Worm (Caenorhabditis elegans): Measurements from ENCODE around the gene unc-132.

DNA sequence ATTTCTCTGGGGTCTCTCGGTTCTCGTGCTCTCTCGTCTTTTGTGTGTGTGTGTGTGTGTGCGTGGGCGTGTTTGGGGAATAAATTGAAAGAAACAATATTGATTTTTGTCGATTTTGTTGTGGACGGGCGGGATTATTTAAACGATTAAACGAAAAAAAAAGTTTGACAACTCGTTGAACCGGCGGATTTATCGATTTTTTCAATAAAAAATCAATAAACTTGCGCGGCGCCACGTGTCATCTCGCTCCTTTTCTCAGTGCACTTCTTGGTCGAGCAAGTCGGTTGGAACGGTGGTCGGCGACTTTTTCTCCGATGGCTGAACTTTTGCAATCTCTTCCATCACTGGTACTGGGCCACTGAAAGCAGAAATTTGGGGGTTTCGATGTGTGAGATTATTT lies 26.0 kb downstream of the unc-132 start:
- no peak for TF ChIP-seq ztf-23 (GFP tag; IDR thresholded peaks at IDR 0.05)
- no peak for TF ChIP-seq klf-2 (GFP tag; conservative IDR thresholded peaks at IDR 0.05)
- TF ChIP-seq flt-1 (GFP tag; IDR thresholded peaks at IDR 0.05), result no peak
- no peak for TF ChIP-seq ref-1 (GFP tag; conservative IDR thresholded peaks at IDR 0.05)
- no peak for TF ChIP-seq med-1 (GFP tag; optimal IDR thresholded peaks at IDR 0.05; ENCODE audit: insufficient read depth)
- no peak for TF ChIP-seq tab-1 (GFP tag; IDR thresholded peaks at IDR 0.05)
- no peak for TF ChIP-seq cog-1 (tag; optimal IDR thresholded peaks at IDR 0.05)
